Fruit fly (Drosophila melanogaster): Measurements from ENCODE around the gene msi.

Gene msi

dm6 chr3R:25543565-25544317, 27.8 kb downstream of the msi start (continued):
- TF ChIP-seq Hmr (GFP tag; optimal IDR thresholded peaks at IDR 0.05), result peak; percentile 19
- TF ChIP-seq CG16863 (GFP tag; optimal IDR thresholded peaks at IDR 0.05), result no peak
- TF ChIP-seq lab (GFP tag; optimal IDR thresholded peaks at IDR 0.05), result peak; percentile 37
- TF ChIP-seq CG6175 (GFP tag; IDR thresholded peaks at IDR 0.05), result peak; percentile 26; the same call in 1 of the 3 replicates
- peak; percentile 23 for TF ChIP-seq Oli (tag; optimal IDR thresholded peaks at IDR 0.05)
- TF ChIP-seq Eip74EF (GFP tag; optimal IDR thresholded peaks at IDR 0.05), result peak in 1 of 2 experiments; percentile 37
- TF ChIP-seq CG31441 (GFP tag; IDR thresholded peaks at IDR 0.05), result 0 out of 2 replicates have a peak, but pooled peaks have one; percentile 36
- TF ChIP-seq sens (GFP tag), result peak; percentile 67
- TF ChIP-seq Atf6 (GFP tag; IDR thresholded peaks at IDR 0.05), result peak; percentile 44; the same call in 1 of the 2 replicates
- peak; percentile 41 for TF ChIP-seq CG1603 (tag; optimal IDR thresholded peaks at IDR 0.05)
- peak; percentile 45 for TF ChIP-seq gro (GFP tag; optimal IDR thresholded peaks at IDR 0.05)
- TF ChIP-seq CG18262 (tag; optimal IDR thresholded peaks at IDR 0.05), result peak; percentile 6
- TF ChIP-seq chif (GFP tag; optimal IDR thresholded peaks at IDR 0.05), result peak in 1 of 2 experiments; percentile 11
- TF ChIP-seq D (optimal IDR thresholded peaks at IDR 0.05), result no peak
- TF ChIP-seq D (GFP tag; optimal IDR thresholded peaks at IDR 0.05), result peak; percentile 12
- no peak for TF ChIP-seq Adf1 (GFP tag; IDR thresholded peaks at IDR 0.05)
- TF ChIP-seq unpg (GFP tag; optimal IDR thresholded peaks at IDR 0.05), result peak; percentile 49
- TF ChIP-seq PHDP (tag; optimal IDR thresholded peaks at IDR 0.05), result peak; percentile 56
- TF ChIP-seq grau (tag; optimal IDR thresholded peaks at IDR 0.05), result peak; percentile 9
- no peak for TF ChIP-seq lilli (GFP tag; optimal IDR thresholded peaks at IDR 0.05)
- peak; percentile 31 for TF ChIP-seq CG3407 (GFP tag; optimal IDR thresholded peaks at IDR 0.05)
- TF ChIP-seq CG9932 (GFP tag; IDR thresholded peaks at IDR 0.05), result no peak
- peak; percentile 31 for TF ChIP-seq CG12071 (GFP tag; optimal IDR thresholded peaks at IDR 0.05)
- peak; percentile 40 for TF ChIP-seq CG7839 (tag; optimal IDR thresholded peaks at IDR 0.05)
- no peak for TF ChIP-seq CG13123 (GFP tag; optimal IDR thresholded peaks at IDR 0.05)
- peak; percentile 14 for TF ChIP-seq gcm (GFP tag; optimal IDR thresholded peaks at IDR 0.05)
- TF ChIP-seq CG2678 (tag; optimal IDR thresholded peaks at IDR 0.05), result peak; percentile 48
- TF ChIP-seq bsh (GFP tag; optimal IDR thresholded peaks at IDR 0.05), result peak in 1 of 2 experiments; percentile 32
- TF ChIP-seq CG1529 (GFP tag; optimal IDR thresholded peaks at IDR 0.05), result peak; percentile 15
- peak; percentile 21 for TF ChIP-seq CG6813 (GFP tag; optimal IDR thresholded peaks at IDR 0.05)
- TF ChIP-seq BtbVII (GFP tag; optimal IDR thresholded peaks at IDR 0.05), result peak; percentile 68
- TF ChIP-seq Blimp-1 (GFP tag; optimal IDR thresholded peaks at IDR 0.05), result peak; percentile 20
- TF ChIP-seq Med (GFP tag), result peak; percentile 82
- TF ChIP-seq tup (GFP tag; optimal IDR thresholded peaks at IDR 0.05), result no peak
- TF ChIP-seq CG33557 (GFP tag; optimal IDR thresholded peaks at IDR 0.05), result peak; percentile 18
- TF ChIP-seq Vsx1 (GFP tag; optimal IDR thresholded peaks at IDR 0.05), result peak; percentile 50
- TF ChIP-seq CG8359 (GFP tag; optimal IDR thresholded peaks at IDR 0.05; ENCODE audit: borderline replicate concordance), result no peak
- no peak for TF ChIP-seq mam (GFP tag; optimal IDR thresholded peaks at IDR 0.05)
- no peak for TF ChIP-seq CG13775 (GFP tag; optimal IDR thresholded peaks at IDR 0.05)
- TF ChIP-seq Hr78 (GFP tag; optimal IDR thresholded peaks at IDR 0.05), result peak in 1 of 2 experiments; percentile 1
- no peak for TF ChIP-seq gsb (GFP tag; IDR thresholded peaks at IDR 0.05)
- TF ChIP-seq dmrt99B (tag; optimal IDR thresholded peaks at IDR 0.05), result peak; percentile 30
- TF ChIP-seq sc (optimal IDR thresholded peaks at IDR 0.05), result no peak
- TF ChIP-seq sc (GFP tag; optimal IDR thresholded peaks at IDR 0.05), result peak; percentile 5
- TF ChIP-seq CG17568 (GFP tag; optimal IDR thresholded peaks at IDR 0.05), result peak; percentile 35
- peak; percentile 16 for TF ChIP-seq CG10543 (GFP tag; optimal IDR thresholded peaks at IDR 0.05)
- TF ChIP-seq odd (GFP tag; optimal IDR thresholded peaks at IDR 0.05), result peak; percentile 28
- 0 out of 2 replicates have a peak, but pooled peaks have one; percentile 17 for TF ChIP-seq Xrp1 (GFP tag; IDR thresholded peaks at IDR 0.05)
